Fruit fly (Drosophila melanogaster) whole organism, wandering third instar larva: ENCODE measurements around the gene CG14742.

Experiments
- Abd-B ChIP-seq: fragments of >200 bp; optimal IDR thresholded peaks from 2 replicates; lab custom pipeline; 2017; ENCODE audit warnings: missing biosample characterization, missing genetic modification characterization
- CrebA ChIP-seq: fragments of 200-800 bp; sonication (Bioruptor generic); optimal IDR thresholded peaks from 2 replicates; lab custom pipeline; 2016; ENCODE audit warnings: missing biosample characterization, mild to moderate bottlenecking, missing genetic modification characterization, borderline replicate concordance
- Dfd ChIP-seq: fragments of >200 bp; optimal IDR thresholded peaks from 2 replicates; lab custom pipeline; 2017; ENCODE audit warnings: missing biosample characterization, missing genetic modification characterization
- Dif ChIP-seq: fragments of 200-275, 200-300 bp; sonication (Bioruptor generic); optimal IDR thresholded peaks from 2 replicates; lab custom pipeline; 2018; ENCODE audit warnings: missing biosample characterization, missing genetic modification characterization; ENCODE audit not compliant: partially characterized antibody
- GATAd ChIP-seq: sonication (Bioruptor generic); optimal IDR thresholded peaks from 2 replicates; lab custom pipeline; 2016; ENCODE audit warnings: missing biosample characterization, missing genetic modification characterization
- HLH106 ChIP-seq: fragments of 200-800 bp; optimal IDR thresholded peaks from 3 replicates; lab custom pipeline; 2019; ENCODE audit warnings: missing biosample characterization, mild to moderate bottlenecking, missing genetic modification characterization, moderate library complexity
- Hnf4 ChIP-seq: fragments of 200-800 bp; sonication (Bioruptor generic); optimal IDR thresholded peaks from 2 replicates; lab custom pipeline; 2016; ENCODE audit warnings: missing biosample characterization, mild to moderate bottlenecking, missing genetic modification characterization
- Hr78 ChIP-seq: fragments of >200 bp; optimal IDR thresholded peaks from 2 replicates; lab custom pipeline; 2017; ENCODE audit warnings: missing biosample characterization, missing genetic modification characterization
- Hr83 ChIP-seq: fragments of 200-300 bp; sonication (Bioruptor generic); optimal IDR thresholded peaks from 2 replicates; lab custom pipeline; 2016; ENCODE audit warnings: missing biosample characterization, mild to moderate bottlenecking, missing genetic modification characterization, moderate library complexity; ENCODE audit not compliant: poor library complexity, severe bottlenecking
- Mio ChIP-seq: sonication (Bioruptor generic); optimal IDR thresholded peaks from 2 replicates; lab custom pipeline; 2016; ENCODE audit warnings: missing biosample characterization, missing genetic modification characterization
- Myc ChIP-seq: fragments of >200 bp; optimal IDR thresholded peaks from 2 replicates; lab custom pipeline; 2017
- N ChIP-seq: fragments of >200 bp; optimal IDR thresholded peaks from 2 replicates; lab custom pipeline; 2018; ENCODE audit warnings: missing biosample characterization, missing external identifiers, missing genetic modification characterization
- OdsH ChIP-seq: fragments of 200-800 bp; sonication (Bioruptor generic); optimal IDR thresholded peaks from 2 replicates; lab custom pipeline; 2016; ENCODE audit warnings: missing biosample characterization, mild to moderate bottlenecking, missing genetic modification characterization
- Sp1 ChIP-seq: fragments of 200-800 bp; sonication (Bioruptor generic); optimal IDR thresholded peaks from 3 replicates; lab custom pipeline; 2019; ENCODE audit warnings: missing biosample characterization, mild to moderate bottlenecking, missing genetic modification characterization, moderate library complexity
- Vsx2 ChIP-seq: fragments of 200-300, 225-300 bp; sonication (Bioruptor generic); optimal IDR thresholded peaks from 2 replicates; lab custom pipeline; 2018; ENCODE audit warnings: missing biosample characterization, missing genetic modification characterization; ENCODE audit not compliant: partially characterized antibody
- br ChIP-seq: fragments of 200-800 bp; sonication (Bioruptor generic); optimal IDR thresholded peaks from 2 replicates; lab custom pipeline; 2016; ENCODE audit warnings: missing biosample characterization, missing genetic modification characterization
- brk ChIP-seq: fragments of 200-800 bp; sonication (Bioruptor generic); optimal IDR thresholded peaks from 2 replicates; lab custom pipeline; 2016; ENCODE audit warnings: missing biosample characterization, mild to moderate bottlenecking, missing genetic modification characterization
- dl ChIP-seq, 2 experiments: fragments of 175-275, 200-275 bp in 1 of 2; fragments of 200-275 bp in 1 of 2; sonication (Bioruptor generic); optimal IDR thresholded peaks; lab custom pipeline; 2018; ENCODE audit warnings: mild to moderate bottlenecking in 2 of 2, missing biosample characterization in 2 of 2, missing genetic modification characterization in 2 of 2, moderate library complexity in 2 of 2; ENCODE audit not compliant: partially characterized antibody in 2 of 2, insufficient read depth in 1 of 2
- dmrt93B ChIP-seq: fragments of 200-800 bp; sonication (Bioruptor generic); optimal IDR thresholded peaks from 2 replicates; lab custom pipeline; 2018; ENCODE audit warnings: missing biosample characterization, mild to moderate bottlenecking, missing genetic modification characterization
- ey ChIP-seq: fragments of 200-800 bp; sonication (Bioruptor generic); optimal IDR thresholded peaks from 2 replicates; lab custom pipeline; 2016; ENCODE audit warnings: missing biosample characterization, missing genetic modification characterization
- foxo ChIP-seq, 2 experiments: fragments of 200-800 bp; sonication (Bioruptor generic); optimal IDR thresholded peaks; 2 replicates in 1 of 2; 3 replicates in 1 of 2; lab custom pipeline; 2016 to 2017; ENCODE audit warnings: missing biosample characterization in 2 of 2, missing genetic modification characterization in 2 of 2
- fru ChIP-seq: fragments of 200-800 bp; sonication (Bioruptor generic); optimal IDR thresholded peaks from 3 replicates; lab custom pipeline; 2016; ENCODE audit warnings: missing biosample characterization, mild to moderate bottlenecking, missing genetic modification characterization
- h ChIP-seq: fragments of 200-800 bp; sonication (Bioruptor generic); optimal IDR thresholded peaks from 3 replicates; lab custom pipeline; 2016; ENCODE audit warnings: missing biosample characterization, mild to moderate bottlenecking, missing genetic modification characterization
- jim ChIP-seq: fragments of 175-275, 200-325 bp; sonication (Bioruptor generic); optimal IDR thresholded peaks from 2 replicates; lab custom pipeline; 2016; ENCODE audit warnings: missing biosample characterization, mild to moderate bottlenecking, missing genetic modification characterization
- lola ChIP-seq: fragments of >200 bp; optimal IDR thresholded peaks from 2 replicates; lab custom pipeline; 2017; ENCODE audit warnings: missing biosample characterization, missing genetic modification characterization
- psq ChIP-seq: fragments of 200-800 bp; sonication (Bioruptor generic); optimal IDR thresholded peaks from 3 replicates; lab custom pipeline; 2017; ENCODE audit warnings: missing biosample characterization, mild to moderate bottlenecking, missing genetic modification characterization, moderate library complexity
- tai ChIP-seq: sonication (Bioruptor generic); optimal IDR thresholded peaks from 2 replicates; lab custom pipeline; 2016; ENCODE audit warnings: missing biosample characterization, missing genetic modification characterization
- usp ChIP-seq: fragments of >200 bp; optimal IDR thresholded peaks from 2 replicates; lab custom pipeline; 2017; ENCODE audit warnings: missing biosample characterization, missing genetic modification characterization
- woc ChIP-seq: sonication (Bioruptor generic); optimal IDR thresholded peaks from 2 replicates; lab custom pipeline; 2016; ENCODE audit warnings: missing biosample characterization, mild to moderate bottlenecking, missing genetic modification characterization

The CG14742 gene

dm6 chr3R:12229113-12229512, 14.8 kb downstream of the CG14742 start, which contains the start of gene CG3916:
Gene CG3916, plus strand, starts transcription at chr3R:12229413.
- no peak for TF ChIP-seq h (GFP tag; lab: Kevin White, UChicago)
- TF ChIP-seq Dif (GFP tag; lab: Kevin White, UChicago) = no peak
- no peak for TF ChIP-seq lola (GFP tag; lab: Kevin White, UChicago)
- no peak for TF ChIP-seq ey (GFP tag; lab: Kevin White, UChicago)
- TF ChIP-seq foxo (GFP tag; optimal IDR thresholded peaks at IDR 0.05; lab: Kevin White, UChicago) = no peak
- TF ChIP-seq fru (GFP tag; lab: Kevin White, UChicago) = no peak

- TF ChIP-seq Hr78 (GFP tag; lab: Kevin White, UChicago) (no peak), OdsH (GFP tag; lab: Kevin White, UChicago) (no peak), woc (GFP tag; lab: Kevin White, UChicago) (no peak), usp (GFP tag; lab: Kevin White, UChicago) (no peak), ey (GFP tag; lab: Kevin White, UChicago) (no peak), Hr83 (GFP tag; lab: Kevin White, UChicago) (no peak), GATAd (no peak), Sp1 (GFP tag; lab: Kevin White, UChicago) (no peak), lola (GFP tag; lab: Kevin White, UChicago) (no peak), fru (GFP tag; lab: Kevin White, UChicago) (no peak), HLH106 (tag; lab: Kevin White, UChicago) (no peak), psq (GFP tag; lab: Kevin White, UChicago) (no peak), tai (GFP tag; lab: Kevin White, UChicago) (no peak)
Measured at dm6 chr3R:12232629-12233028, 18.3 kb downstream of the CG14742 start, which contains the start of gene Pglym87. Gene Pglym87, minus strand, starts transcription at chr3R:12232729.

- TF ChIP-seq h (GFP tag; lab: Kevin White, UChicago) (no peak), Hr83 (GFP tag; lab: Kevin White, UChicago) (no peak), Mio (GFP tag; lab: Kevin White, UChicago) (no peak), dl (GFP tag; optimal IDR thresholded peaks at IDR 0.05; lab: Kevin White, UChicago; ENCODE audit: insufficient read depth in 1 of 2, partially characterized antibody in 2 of 2) (no peak), br (GFP tag; lab: Kevin White, UChicago) (no peak)
Measured at dm6 chr3R:12234584-12234983, 20.3 kb downstream of the CG14742 start, which contains the start of gene Cyp313a5. Gene Cyp313a5, minus strand, starts transcription at chr3R:12234684.

- TF ChIP-seq Hr83 (GFP tag; lab: Kevin White, UChicago) = no peak
- no peak for TF ChIP-seq foxo (GFP tag; optimal IDR thresholded peaks at IDR 0.05; lab: Kevin White, UChicago)
- no peak for TF ChIP-seq tai (GFP tag; lab: Kevin White, UChicago)
- no peak for TF ChIP-seq Myc (lab: Kevin White, UChicago)
- no peak for TF ChIP-seq jim (GFP tag; lab: Kevin White, UChicago)
- TF ChIP-seq brk (GFP tag; lab: Kevin White, UChicago) = no peak
- TF ChIP-seq fru (GFP tag; lab: Kevin White, UChicago) = no peak
- no peak for TF ChIP-seq Hr78 (GFP tag; lab: Kevin White, UChicago)
- no peak for TF ChIP-seq Dif (GFP tag; lab: Kevin White, UChicago)
- no peak for TF ChIP-seq ey (GFP tag; lab: Kevin White, UChicago)
- no peak for TF ChIP-seq Hnf4
- TF ChIP-seq CrebA (GFP tag; lab: Kevin White, UChicago) = no peak
- no peak for TF ChIP-seq dl (GFP tag; optimal IDR thresholded peaks at IDR 0.05; lab: Kevin White, UChicago; ENCODE audit: insufficient read depth in 1 of 2, partially characterized antibody in 2 of 2)
Measured at dm6 chr3R:12236804-12237203, 22.5 kb downstream of the CG14742 start, which contains the start of gene Cyp313a2. Gene Cyp313a2, minus strand, starts transcription at chr3R:12236904.

dm6 chr3R:12239166-12239565, 24.9 kb downstream of the CG14742 start, which contains the start of gene Cyp313a3:
Gene Cyp313a3, minus strand, starts transcription at chr3R:12239266.
- no peak for TF ChIP-seq dmrt93B (GFP tag; lab: Kevin White, UChicago)
- TF ChIP-seq Hr78 (GFP tag; lab: Kevin White, UChicago) = no peak
- no peak for TF ChIP-seq psq (GFP tag; lab: Kevin White, UChicago)
- TF ChIP-seq tai (GFP tag; lab: Kevin White, UChicago) = no peak
- TF ChIP-seq jim (GFP tag; lab: Kevin White, UChicago) = no peak
- no peak for TF ChIP-seq foxo (GFP tag; optimal IDR thresholded peaks at IDR 0.05; lab: Kevin White, UChicago)
- TF ChIP-seq Mio (GFP tag; lab: Kevin White, UChicago) = no peak
- TF ChIP-seq N (GFP tag; lab: Kevin White, UChicago) = no peak
- no peak for TF ChIP-seq Abd-B (GFP tag; lab: Kevin White, UChicago)
- no peak for TF ChIP-seq OdsH (GFP tag; lab: Kevin White, UChicago)
- TF ChIP-seq dl (GFP tag; optimal IDR thresholded peaks at IDR 0.05; lab: Kevin White, UChicago; ENCODE audit: insufficient read depth in 1 of 2, partially characterized antibody in 2 of 2) = no peak
- TF ChIP-seq br (GFP tag; lab: Kevin White, UChicago) = no peak
- TF ChIP-seq Dfd = no peak
- no peak for TF ChIP-seq brk (GFP tag; lab: Kevin White, UChicago)
- no peak for TF ChIP-seq Vsx2 (GFP tag; lab: Kevin White, UChicago)
- no peak for TF ChIP-seq fru (GFP tag; lab: Kevin White, UChicago)
- TF ChIP-seq, all 38 proteins: peak for 0
